Fruit fly (Drosophila melanogaster): ENCODE data around the gene CG4496.
A peak's percentile ranks its signal among the peaks of the same experiment; 100 is the strongest.

Gene CG4496

dm6 chr2L:7188530-7188996 is 1.2 kb downstream of the CG4496 start (continued):
- peak; percentile 99 for TF ChIP-seq CG6854 (GFP tag; optimal IDR thresholded peaks at IDR 0.05)
- TF ChIP-seq CG6276 (GFP tag; optimal IDR thresholded peaks at IDR 0.05): peak; percentile 99
- TF ChIP-seq fkh (GFP tag; optimal IDR thresholded peaks at IDR 0.05): peak; percentile 84
- TF ChIP-seq Hr38 (GFP tag; optimal IDR thresholded peaks at IDR 0.05): peak; percentile 86
- TF ChIP-seq Sox102F (GFP tag; optimal IDR thresholded peaks at IDR 0.05): peak; percentile 100
- peak; percentile 100 for TF ChIP-seq svp (GFP tag)
- TF ChIP-seq achi (GFP tag; optimal IDR thresholded peaks at IDR 0.05): peak; percentile 99
- TF ChIP-seq CG11902 (GFP tag; optimal IDR thresholded peaks at IDR 0.05): peak; percentile 100
- peak; percentile 99 for TF ChIP-seq Eip75B (GFP tag; optimal IDR thresholded peaks at IDR 0.05)
- peak; percentile 100 for TF ChIP-seq Sox14 (GFP tag; optimal IDR thresholded peaks at IDR 0.05)
- peak; percentile 100 for TF ChIP-seq Hr4 (GFP tag; optimal IDR thresholded peaks at IDR 0.05)
- peak; percentile 100 for TF ChIP-seq CG31627 (GFP tag; optimal IDR thresholded peaks at IDR 0.05)
- TF ChIP-seq Ets21C (GFP tag; optimal IDR thresholded peaks at IDR 0.05): peak; percentile 99
- TF ChIP-seq net (GFP tag; optimal IDR thresholded peaks at IDR 0.05): peak; percentile 100
- peak; percentile 99 to 100 for TF ChIP-seq salr (GFP tag; optimal IDR thresholded peaks at IDR 0.05)
- TF ChIP-seq Met (GFP tag; optimal IDR thresholded peaks at IDR 0.05): peak; percentile 100
- TF ChIP-seq CG15336 (GFP tag; IDR thresholded peaks at IDR 0.05): peak; percentile 100

DNA sequence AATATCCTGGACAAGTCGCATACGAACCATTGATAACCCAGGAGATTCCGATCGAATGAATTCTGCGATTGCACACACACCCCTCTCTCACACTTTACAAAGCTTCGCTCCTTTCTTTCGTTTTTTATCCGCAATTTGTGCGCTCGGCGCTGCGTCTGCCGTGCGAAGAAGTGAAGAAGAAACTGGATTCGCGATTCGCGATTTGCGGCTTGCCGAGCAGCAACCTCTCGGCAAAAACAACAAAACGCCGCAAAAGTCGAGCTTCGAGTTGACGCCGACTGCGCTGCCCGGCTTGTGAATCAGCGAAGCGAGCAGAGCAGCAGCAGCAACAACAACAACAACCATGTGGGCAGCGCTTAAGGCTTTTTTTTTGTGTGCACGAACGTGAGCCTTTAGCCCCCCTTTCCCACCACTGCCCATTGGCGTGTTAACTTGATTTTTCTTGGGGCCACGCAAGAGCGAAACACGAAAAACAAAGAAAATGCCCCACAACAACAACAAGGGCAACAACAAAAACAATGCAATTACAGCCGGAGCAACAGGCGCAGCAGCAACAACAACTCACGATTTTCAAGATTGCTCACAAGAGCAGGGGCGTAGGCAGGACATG is 1.8 kb downstream of the CG4496 start:
- no peak for TF ChIP-seq svp (GFP tag)

- TF ChIP-seq Eip78C (GFP tag) (peak; percentile 65), Gug (GFP tag; IDR thresholded peaks at IDR 0.05) (no peak), CG6808 (GFP tag; optimal IDR thresholded peaks at IDR 0.05) (no peak), Hr4 (GFP tag; optimal IDR thresholded peaks at IDR 0.05) (no peak), fkh (GFP tag; optimal IDR thresholded peaks at IDR 0.05) (peak; percentile 98), net (GFP tag; optimal IDR thresholded peaks at IDR 0.05) (no peak), CG9139 (GFP tag; optimal IDR thresholded peaks at IDR 0.05) (no peak)
These were observed 7.8 kb downstream of the CG4496 start, which contains the start of gene MICU1 for dm6 chr2L:7181978-7182392. Gene MICU1 (plus strand): TSS chr2L:7182234.

DNA sequence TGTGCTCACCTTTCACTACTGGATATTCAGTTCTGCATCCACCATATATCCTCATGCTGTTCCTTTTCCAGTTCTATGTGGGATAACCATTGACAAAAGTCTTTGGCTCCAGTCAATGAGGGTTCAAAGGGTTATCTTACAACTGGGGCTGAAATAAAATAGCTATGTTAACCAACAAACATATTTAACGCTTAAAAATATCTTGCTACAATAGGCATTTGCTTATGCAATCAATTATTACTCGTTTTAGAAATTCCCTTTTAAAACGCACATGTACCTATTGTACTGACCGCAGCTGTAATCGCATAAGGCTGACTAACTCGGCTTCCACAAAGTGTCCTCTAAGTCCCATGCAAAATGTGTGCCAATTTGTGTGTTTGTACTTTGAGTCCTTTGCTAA is 10.5 kb downstream of the CG4496 start:
- TF ChIP-seq CG7368 (GFP tag; optimal IDR thresholded peaks at IDR 0.05) (no peak), acj6 (GFP tag; optimal IDR thresholded peaks at IDR 0.05) (peak; percentile 6), CG1621 (tag; optimal IDR thresholded peaks at IDR 0.05) (no peak), OdsH (GFP tag; optimal IDR thresholded peaks at IDR 0.05) (no peak), fd85E (GFP tag; optimal IDR thresholded peaks at IDR 0.05) (no peak), CG6808 (GFP tag; optimal IDR thresholded peaks at IDR 0.05) (no peak), CG6854 (GFP tag; optimal IDR thresholded peaks at IDR 0.05) (no peak), topi (GFP tag; optimal IDR thresholded peaks at IDR 0.05) (peak; percentile 4), Smox (GFP tag; optimal IDR thresholded peaks at IDR 0.05) (no peak), Sox15 (GFP tag; optimal IDR thresholded peaks at IDR 0.05) (no peak), CG15336 (GFP tag; IDR thresholded peaks at IDR 0.05) (no peak), CG4318 (GFP tag; optimal IDR thresholded peaks at IDR 0.05) (no peak), CG10631 (GFP tag; optimal IDR thresholded peaks at IDR 0.05) (no peak), Ets96B (tag; optimal IDR thresholded peaks at IDR 0.05) (no peak), svp (GFP tag) (no peak), CG6163 (GFP tag; IDR thresholded peaks at IDR 0.05) (peak; percentile 54; the same call in 2 of the 3 replicates), Lpt (GFP tag; optimal IDR thresholded peaks at IDR 0.05) (no peak), Eip78C (GFP tag) (peak; percentile 14), CG9139 (GFP tag; optimal IDR thresholded peaks at IDR 0.05) (no peak)

DNA sequence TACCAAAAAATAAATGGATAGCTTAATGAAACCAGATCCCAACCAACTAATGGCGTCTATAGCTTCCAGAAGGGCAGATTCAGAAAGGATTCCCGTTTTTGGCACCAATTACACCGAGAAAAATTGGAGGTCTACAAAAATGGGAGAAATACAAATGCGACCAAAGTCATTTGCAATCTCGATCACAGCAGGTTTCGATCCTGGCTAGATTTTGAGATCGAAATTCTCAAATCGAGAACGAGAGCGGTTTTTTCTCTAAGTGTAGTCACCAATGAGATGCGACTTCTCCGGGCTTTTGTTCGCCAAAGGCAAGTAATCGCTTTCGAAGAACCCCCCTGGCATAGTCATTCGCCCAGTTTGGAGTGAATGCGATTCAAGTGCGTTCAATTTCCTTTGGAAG is 14.0 kb downstream of the CG4496 start:
- TF ChIP-seq CG6808 (GFP tag; optimal IDR thresholded peaks at IDR 0.05) (no peak), CG6163 (GFP tag; IDR thresholded peaks at IDR 0.05) (peak; percentile 83), CG15336 (GFP tag; IDR thresholded peaks at IDR 0.05) (no peak), dac (GFP tag; optimal IDR thresholded peaks at IDR 0.05) (no peak), CG34406 (GFP tag; optimal IDR thresholded peaks at IDR 0.05) (peak; percentile 39), vri (GFP tag; optimal IDR thresholded peaks at IDR 0.05) (no peak), achi (GFP tag; optimal IDR thresholded peaks at IDR 0.05) (no peak), CG6854 (GFP tag; optimal IDR thresholded peaks at IDR 0.05) (no peak), CG6792 (GFP tag; optimal IDR thresholded peaks at IDR 0.05) (peak; percentile 49), CG6276 (GFP tag; optimal IDR thresholded peaks at IDR 0.05) (no peak), CG4318 (GFP tag; optimal IDR thresholded peaks at IDR 0.05) (no peak), fd59A (GFP tag; optimal IDR thresholded peaks at IDR 0.05) (no peak), CG1621 (tag; optimal IDR thresholded peaks at IDR 0.05) (peak; percentile 51), Lpt (GFP tag; optimal IDR thresholded peaks at IDR 0.05) (no peak), CG16779 (tag; optimal IDR thresholded peaks at IDR 0.05) (no peak), Hr38 (GFP tag; optimal IDR thresholded peaks at IDR 0.05) (no peak), lz (GFP tag; optimal IDR thresholded peaks at IDR 0.05) (no peak), fkh (GFP tag; optimal IDR thresholded peaks at IDR 0.05) (no peak), Ets96B (tag; optimal IDR thresholded peaks at IDR 0.05) (peak; percentile 6), Sox15 (GFP tag; optimal IDR thresholded peaks at IDR 0.05) (no peak), net (GFP tag; optimal IDR thresholded peaks at IDR 0.05) (no peak), CG8319 (GFP tag; optimal IDR thresholded peaks at IDR 0.05) (no peak), CG10631 (GFP tag; optimal IDR thresholded peaks at IDR 0.05) (no peak)
